Fruit fly (Drosophila melanogaster): ENCODE measurements around the gene CG31954.

The CG31954 gene

dm6 chr2L:3484759-3485158, 25.1 kb downstream of the CG31954 start:
- TF ChIP-seq noc (tag; optimal IDR thresholded peaks at IDR 0.05) = no peak

DNA sequence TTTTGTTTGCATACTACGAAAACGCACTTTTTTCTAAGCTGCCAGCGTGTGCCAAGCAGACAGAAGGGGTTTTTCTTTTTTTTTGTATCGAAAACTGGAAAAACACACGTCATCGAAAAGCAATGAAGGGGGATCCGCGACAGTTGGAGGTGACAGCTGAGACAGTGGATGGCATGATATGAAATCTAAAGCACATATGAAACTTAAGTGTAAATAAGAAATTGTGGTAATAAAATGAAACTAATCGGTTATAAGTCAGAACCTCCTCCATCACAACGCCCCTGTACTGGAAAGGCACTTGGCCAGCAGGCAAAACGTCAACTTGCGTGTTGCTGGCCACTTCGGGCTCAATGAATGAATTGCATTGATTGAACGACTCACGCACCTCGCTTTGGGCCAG, 26.2 kb downstream of the CG31954 start:
- TF ChIP-seq noc (tag; optimal IDR thresholded peaks at IDR 0.05) = no peak

dm6 chr2L:3482712-3483111, 27.2 kb downstream of the CG31954 start:
- no peak for TF ChIP-seq noc (tag; optimal IDR thresholded peaks at IDR 0.05)

DNA sequence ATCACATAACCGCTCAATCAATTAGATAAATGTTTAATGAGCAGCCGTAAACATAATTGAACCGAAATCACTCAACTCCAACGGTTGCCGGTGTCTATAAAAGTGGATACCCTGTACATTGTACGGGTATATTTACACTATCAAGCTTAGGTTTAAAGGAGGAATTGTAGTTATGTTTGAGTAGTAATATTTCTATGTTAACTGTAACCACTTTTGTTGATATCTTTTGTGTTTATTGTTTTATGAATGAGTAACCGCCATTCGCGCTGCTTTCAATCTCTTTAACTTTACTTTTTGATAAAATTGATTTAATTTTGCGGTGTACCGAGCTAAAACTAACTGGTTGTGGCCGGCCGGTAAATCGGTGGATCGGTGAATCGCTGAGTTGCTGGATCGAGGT, 27.9 kb downstream of the CG31954 start:
- TF ChIP-seq noc (tag; optimal IDR thresholded peaks at IDR 0.05) = no peak

DNA sequence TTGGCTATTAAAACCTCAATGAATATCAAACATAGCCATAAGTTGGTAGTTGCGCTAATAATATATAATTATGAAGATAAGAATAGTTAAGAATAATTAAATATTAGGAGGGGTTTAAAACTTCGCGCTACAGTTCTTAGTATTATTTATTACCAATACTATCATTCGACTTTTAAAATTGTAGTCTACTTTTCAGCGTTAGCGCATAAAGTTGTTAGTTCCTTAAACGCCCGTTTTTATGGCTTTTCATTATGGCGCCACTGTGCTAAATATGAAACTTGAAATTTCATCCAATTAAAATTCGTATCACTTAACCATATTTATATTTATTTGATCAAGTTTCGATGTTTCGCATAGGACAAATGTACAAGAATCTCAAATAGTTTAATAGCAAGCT, 29.5 kb downstream of the CG31954 start:
- no peak for TF ChIP-seq noc (tag; optimal IDR thresholded peaks at IDR 0.05)

DNA sequence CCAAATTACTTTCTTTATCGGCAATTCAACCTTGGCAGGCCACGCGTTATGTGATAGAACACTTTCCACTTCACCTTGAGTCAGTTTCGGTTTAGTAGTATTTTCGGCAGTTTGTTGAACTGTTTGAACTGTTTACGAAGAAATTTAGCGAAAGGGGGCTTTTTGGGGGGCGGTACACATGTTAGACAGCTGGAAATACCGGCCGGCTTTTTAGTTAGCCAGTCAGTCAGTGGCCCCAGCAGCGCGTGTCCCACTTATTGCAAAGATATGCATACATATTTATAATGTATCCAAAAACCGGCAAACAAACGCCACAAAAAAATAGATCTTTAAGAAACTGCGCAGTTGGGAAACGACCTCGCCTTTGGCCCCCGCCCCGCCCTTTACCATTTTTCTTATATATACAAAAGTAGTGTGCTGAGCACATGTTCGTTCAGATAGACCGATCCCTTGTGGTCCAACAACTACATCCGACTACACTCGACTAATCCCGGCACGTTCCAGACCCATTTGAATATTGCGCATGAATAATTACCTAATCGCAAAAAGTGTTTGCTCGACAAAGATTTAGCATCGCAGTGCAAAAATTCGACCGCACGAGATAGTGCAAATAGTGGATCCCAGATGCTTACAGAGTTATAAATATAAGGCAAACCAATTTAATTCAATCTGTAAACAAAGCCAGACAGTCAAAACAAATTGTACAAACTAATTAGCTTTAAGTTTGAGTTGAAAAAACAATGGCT, 30.0 kb downstream of the CG31954 start:
- TF ChIP-seq noc (tag; optimal IDR thresholded peaks at IDR 0.05) = peak; percentile 35

- TF ChIP-seq noc (tag; optimal IDR thresholded peaks at IDR 0.05) = peak; percentile 61
Measured at dm6 chr2L:3478034-3478880, 31.6 kb downstream of the CG31954 start, which contains the start of gene Thor. TSS of gene Thor (plus strand) at chr2L:3478434.

DNA sequence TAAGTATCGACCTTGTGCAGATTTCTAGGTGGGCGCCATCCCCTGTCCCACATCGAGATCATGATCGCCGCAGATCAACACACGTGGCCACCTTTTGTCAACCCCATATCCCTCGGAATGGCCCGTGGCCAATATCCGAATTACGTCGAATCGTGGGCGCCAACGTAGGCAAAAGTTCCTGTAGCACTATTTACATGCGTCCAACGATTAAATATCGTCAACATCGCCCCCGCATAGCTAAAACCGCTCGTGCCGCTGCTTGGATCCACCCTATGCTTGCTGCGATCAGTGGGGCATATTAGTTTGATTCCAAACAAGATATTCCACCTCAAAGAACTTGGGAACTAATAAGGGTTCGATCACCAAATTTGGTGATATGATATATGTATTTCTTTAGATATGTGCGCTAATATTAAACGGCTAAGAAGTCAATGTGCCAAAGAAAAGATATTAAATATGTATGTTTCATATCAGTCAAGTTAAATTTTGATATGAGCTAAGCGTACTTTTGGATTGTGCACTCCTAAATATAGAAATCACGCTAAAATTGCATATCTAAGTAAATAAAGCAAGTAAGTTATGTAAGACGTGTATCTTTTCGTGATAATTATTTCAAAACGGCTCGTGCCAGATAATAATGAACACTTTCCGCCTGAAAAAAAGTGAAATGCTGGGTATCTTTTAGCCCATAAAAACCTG, 32.7 kb downstream of the CG31954 start:
- TF ChIP-seq noc (tag; optimal IDR thresholded peaks at IDR 0.05) = peak; percentile 62

DNA sequence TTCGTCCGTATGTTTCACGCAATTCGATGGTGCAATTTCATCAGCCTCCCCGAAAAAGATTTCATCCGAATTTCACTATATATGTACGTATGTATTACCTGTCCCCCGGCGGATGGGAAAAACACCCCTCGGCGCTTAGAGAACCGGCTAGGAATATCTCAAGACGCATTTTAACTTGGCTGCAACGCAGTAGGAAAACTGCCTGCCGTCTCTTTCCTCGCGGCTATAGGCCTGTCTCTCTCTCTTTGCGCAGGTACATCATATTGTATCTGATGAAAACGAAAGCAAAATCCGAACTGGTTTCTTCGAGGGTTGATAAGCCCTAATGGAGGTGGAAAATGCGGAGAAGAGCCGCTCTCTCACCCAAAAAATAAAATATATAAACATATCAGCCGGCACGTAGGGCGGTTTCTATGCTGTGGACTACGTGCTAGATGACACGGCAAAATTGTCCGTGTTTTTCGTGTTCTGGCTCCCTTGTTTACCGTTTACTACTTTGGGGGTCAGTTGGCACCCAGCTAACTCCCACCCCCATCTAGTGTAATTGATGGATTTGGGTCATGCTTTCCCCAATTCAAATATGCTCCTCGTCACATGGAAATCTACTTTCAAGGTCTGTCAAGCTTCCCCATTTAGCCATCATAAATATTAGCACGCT, 33.4 kb downstream of the CG31954 start:
- TF ChIP-seq noc (tag; optimal IDR thresholded peaks at IDR 0.05) = no peak

dm6 chr2L:3475948-3476347, 34.0 kb downstream of the CG31954 start:
- TF ChIP-seq noc (tag; optimal IDR thresholded peaks at IDR 0.05) = peak; percentile 67

dm6 chr2L:3475168-3475567, 34.7 kb downstream of the CG31954 start:
- TF ChIP-seq noc (tag; optimal IDR thresholded peaks at IDR 0.05) = no peak

dm6 chr2L:3472242-3472641, 37.7 kb downstream of the CG31954 start, which contains the start of gene Pgant4:
TSS of gene Pgant4 (plus strand) at chr2L:3472603.
- no peak for TF ChIP-seq noc (tag; optimal IDR thresholded peaks at IDR 0.05)

- no peak for TF ChIP-seq noc (tag; optimal IDR thresholded peaks at IDR 0.05)
Measured at dm6 chr2L:3469869-3470268, 40.0 kb downstream of the CG31954 start, which contains the start of the genes Pif1 and CG31776. TSS of gene Pif1 (minus strand) at chr2L:3470004. TSS of gene CG31776 (plus strand) at chr2L:3470182.

DNA sequence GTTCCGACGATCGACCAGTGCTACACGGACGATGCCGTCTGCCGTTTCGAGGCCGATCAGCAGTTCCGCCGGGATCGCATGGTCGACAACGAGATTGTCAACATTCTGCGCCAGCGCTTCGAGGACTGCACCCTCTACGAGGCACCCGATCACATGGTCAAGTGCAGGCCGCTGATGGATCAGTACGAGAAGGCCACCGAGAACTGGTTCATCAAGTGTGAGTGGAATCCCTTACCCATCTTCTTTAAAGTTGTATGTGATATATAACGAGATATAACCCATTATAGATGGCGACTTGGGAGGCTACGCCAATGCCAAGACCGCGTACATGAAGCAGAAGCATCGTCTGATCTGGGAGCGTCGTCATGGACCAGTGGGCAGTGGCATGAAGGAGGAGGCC, 43.1 kb downstream of the CG31954 start:
- TF ChIP-seq noc (tag; optimal IDR thresholded peaks at IDR 0.05) = no peak

dm6 chr2L:3465918-3466727, 43.8 kb downstream of the CG31954 start, which contains the start of the genes msl-2 and ND-PDSW:
TSS of gene msl-2 (minus strand) at chr2L:3466112.
TSS of gene ND-PDSW (plus strand) at chr2L:3466157.
- no peak for TF ChIP-seq noc (tag; optimal IDR thresholded peaks at IDR 0.05)

Measured in whole organism, larva.